Fruit fly (Drosophila melanogaster) whole organism, adult: Measurements from ENCODE around the gene bun.

Source experiments
- CG11617 ChIP-seq: fragments of 200-800 bp; sonication (Bioruptor generic); optimal IDR thresholded peaks from 2 replicates; lab custom pipeline; 2017; ENCODE audit warnings: mild to moderate bottlenecking, missing biosample characterization, missing genetic modification reagents, missing genetic modification characterization
- CG12768 ChIP-seq: fragments of 200-800 bp; sonication (Bioruptor generic); optimal IDR thresholded peaks from 2 replicates; lab custom pipeline; 2017; ENCODE audit warnings: missing biosample characterization, missing genetic modification characterization, mild to moderate bottlenecking, moderate library complexity, missing genetic modification reagents
- CG14711 ChIP-seq: fragments of 200-800 bp; sonication (Bioruptor generic); optimal IDR thresholded peaks from 2 replicates; lab custom pipeline; 2018; ENCODE audit warnings: missing biosample characterization, mild to moderate bottlenecking, missing genetic modification characterization, moderate library complexity
- CG5204 ChIP-seq: fragments of 200-800 bp; sonication (Bioruptor generic); optimal IDR thresholded peaks from 2 replicates; lab custom pipeline; 2016; ENCODE audit warnings: missing biosample characterization, missing genetic modification characterization
- CG7045 ChIP-seq: fragments of 200-800 bp; sonication (Bioruptor generic); optimal IDR thresholded peaks from 2 replicates; lab custom pipeline; 2017; ENCODE audit warnings: missing biosample characterization, mild to moderate bottlenecking, missing genetic modification characterization
- CG7101 ChIP-seq: fragments of 200-800 bp; sonication (Bioruptor generic); optimal IDR thresholded peaks from 2 replicates; lab custom pipeline; 2018; ENCODE audit warnings: missing biosample characterization, mild to moderate bottlenecking, missing genetic modification characterization, moderate library complexity
- Mnt ChIP-seq: fragments of 200-800 bp; sonication (Bioruptor generic); optimal IDR thresholded peaks from 2 replicates; lab custom pipeline; 2016; ENCODE audit warnings: missing biosample characterization, mild to moderate bottlenecking, missing genetic modification characterization
- kay ChIP-seq: fragments of 200-800 bp; sonication (Bioruptor generic); peaks from one replicate; lab custom pipeline; 2016; ENCODE audit warnings: missing biosample characterization, missing genetic modification characterization, borderline replicate concordance
- ovo ChIP-seq: fragments of 200-800 bp; sonication (Bioruptor generic); optimal IDR thresholded peaks from 2 replicates; lab custom pipeline; 2016; ENCODE audit warnings: missing biosample characterization, missing genetic modification characterization

DNA sequence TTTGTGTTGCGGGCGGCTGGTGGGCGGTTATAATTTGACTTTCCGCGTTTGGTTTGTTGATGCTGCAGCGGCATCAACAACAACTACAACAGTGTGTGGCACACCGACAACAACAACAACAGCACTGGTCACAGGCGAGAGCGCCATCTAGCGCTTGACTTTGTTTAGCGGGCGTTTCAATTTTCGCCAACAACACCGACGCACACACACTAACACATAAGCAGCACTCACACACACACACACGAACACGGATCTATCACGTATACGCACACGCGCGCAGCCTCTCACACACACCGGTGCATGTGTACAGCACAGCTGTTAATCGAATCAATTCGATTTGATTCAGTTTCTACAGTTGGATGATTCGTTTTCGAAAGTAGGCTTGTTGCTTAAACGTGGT lies 6.2 kb downstream of the bun start:
- TF ChIP-seq CG11617 (no peak), CG7045 (GFP tag; lab: Kevin White, UChicago) (no peak), CG12768 (GFP tag; lab: Kevin White, UChicago) (no peak), CG5204 (GFP tag; lab: Kevin White, UChicago) (no peak), CG7101 (tag; lab: Kevin White, UChicago) (no peak), ovo (GFP tag; lab: Kevin White, UChicago) (no peak), kay (GFP tag; lab: Kevin White, UChicago) (no peak), CG14711 (tag; lab: Kevin White, UChicago) (no peak), Mnt (GFP tag; lab: Kevin White, UChicago) (no peak)
